Fruit fly (Drosophila melanogaster): Measurements from ENCODE around the gene CG31668.

- no peak for TF ChIP-seq kay (GFP tag; ENCODE audit: borderline replicate concordance)
- no peak for TF ChIP-seq CG5204 (GFP tag; optimal IDR thresholded peaks at IDR 0.05)
- TF ChIP-seq CG14711 (tag; optimal IDR thresholded peaks at IDR 0.05), result peak; percentile 47
- peak; percentile 27 for TF ChIP-seq CG12768 (GFP tag; optimal IDR thresholded peaks at IDR 0.05)
- TF ChIP-seq Mnt (GFP tag; optimal IDR thresholded peaks at IDR 0.05), result peak; percentile 94
- no peak for TF ChIP-seq Hr96 (GFP tag; optimal IDR thresholded peaks at IDR 0.05)
- TF ChIP-seq toe (GFP tag; optimal IDR thresholded peaks at IDR 0.05), result no peak
- peak; percentile 32 for TF ChIP-seq CG1620 (GFP tag; optimal IDR thresholded peaks at IDR 0.05)
- no peak for TF ChIP-seq cnc (optimal IDR thresholded peaks at IDR 0.05)
- no peak for TF ChIP-seq Clk (GFP tag; optimal IDR thresholded peaks at IDR 0.05)
- TF ChIP-seq Crg-1 (GFP tag; optimal IDR thresholded peaks at IDR 0.05), result peak; percentile 66
- no peak for TF ChIP-seq CG7045 (GFP tag; optimal IDR thresholded peaks at IDR 0.05)
- TF ChIP-seq ovo (GFP tag; optimal IDR thresholded peaks at IDR 0.05), result no peak
- peak; percentile 94 for TF ChIP-seq cic (GFP tag; optimal IDR thresholded peaks at IDR 0.05)
Measured at dm6 chr2L:2217067-2217684, 11.2 kb upstream of the CG31668 start, which contains the start of the genes CG15386, CG42371 and mio.
